3 fruit fly cellular contexts compared by ENCODE assay signal in the genomic region with DNA sequence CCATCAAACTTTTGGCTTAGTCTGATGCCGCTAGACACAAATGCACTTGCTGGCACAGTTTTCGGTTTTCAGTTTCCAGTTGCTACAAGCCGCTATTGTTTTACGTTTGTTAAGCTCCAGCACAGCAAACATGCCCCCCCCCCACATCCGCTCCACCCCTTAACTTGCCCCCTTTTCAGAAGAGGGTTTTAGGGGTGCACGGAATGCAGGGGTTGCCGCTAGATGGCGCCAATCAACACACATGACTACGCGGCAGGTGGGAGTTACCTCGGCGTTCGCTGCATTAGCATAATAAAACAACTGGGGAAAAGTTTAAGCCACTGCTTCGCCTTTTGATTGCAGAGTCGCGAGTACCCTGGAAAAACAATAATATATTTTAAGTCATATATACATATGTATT.
TF ChIP-seq lines count a peak whose summit lies in the region.

No protein-coding gene starts in this region.

- TF ChIP-seq CTCF in S2 (optimal IDR thresholded peaks at IDR 0.05; lab: Kevin White, UChicago): peak; percentile 62 to 63
- TF ChIP-seq CTCF in whole organism, embryonic (GFP tag; optimal IDR thresholded peaks at IDR 0.05; lab: Kevin White, UChicago): peak; percentile 76

TF ChIP-seq in whole organism, embryonic, 481 proteins besides CTCF, POLR2A, EP300 and RAD21:
- TF ChIP-seq CG12769 (tag; optimal IDR thresholded peaks at IDR 0.05; lab: Kevin White, UChicago) (no peak), Doc3 (GFP tag; IDR thresholded peaks at IDR 0.05; lab: Robert Waterston, UW; ENCODE audit: partially characterized antibody) (no peak), Blimp-1 (GFP tag; optimal IDR thresholded peaks at IDR 0.05; lab: Kevin White, UChicago) (no peak), oc (tag; optimal IDR thresholded peaks at IDR 0.05; lab: Kevin White, UChicago) (no peak), CG8089 (GFP tag; optimal IDR thresholded peaks at IDR 0.05; lab: Kevin White, UChicago) (no peak), CG1233 (GFP tag; optimal IDR thresholded peaks at IDR 0.05; lab: Kevin White, UChicago) (no peak)

TF ChIP-seq in whole organism, prepupa, 60 proteins besides CTCF, POLR2A, EP300 and RAD21:
- TF ChIP-seq fd59A (GFP tag; optimal IDR thresholded peaks at IDR 0.05; lab: Kevin White, UChicago): no peak
- TF ChIP-seq CG6854 (GFP tag; optimal IDR thresholded peaks at IDR 0.05; lab: Kevin White, UChicago): no peak
- peak; percentile 36 for TF ChIP-seq svp (GFP tag; lab: Kevin White, UChicago)
